Worm (Caenorhabditis elegans) whole organism, midembryonic: ENCODE results near the gene gst-42.

ENCODE experiments used
- T22C8.4 ChIP-seq: fragments of 200-800 bp; sonication (Bioruptor generic); IDR thresholded peaks from 2 replicates; pipeline ENCODE4 v1.3.6; 2022; ENCODE audit warnings: missing genetic modification characterization, missing compliant biosample characterization
- cog-1 ChIP-seq: sonication (generic microtip); optimal IDR thresholded peaks from 2 replicates; lab custom pipeline; 2016; ENCODE audit warnings: missing genetic modification characterization, missing compliant biosample characterization
- flt-1 ChIP-seq: fragments of 200-800 bp; sonication (Bioruptor generic); IDR thresholded peaks from 2 replicates; pipeline ENCODE4 v1.3.6; 2022; ENCODE audit warnings: missing genetic modification characterization, missing compliant biosample characterization
- klf-2 ChIP-seq: fragments of 200-800 bp; sonication (Bioruptor generic); conservative IDR thresholded peaks from 2 replicates; pipeline ENCODE4 v1.3.6; 2022; ENCODE audit warnings: missing genetic modification reagents, missing genetic modification characterization, missing compliant biosample characterization
- med-1 ChIP-seq: sonication (generic microtip); optimal IDR thresholded peaks from 2 replicates; lab custom pipeline; 2017; ENCODE audit warnings: missing genetic modification characterization, mild to moderate bottlenecking, missing compliant biosample characterization, antibody characterized with exemption, missing genetic modification reagents; ENCODE audit not compliant: insufficient read depth
- ref-1 ChIP-seq: fragments of 200-800 bp; sonication (Bioruptor generic); conservative IDR thresholded peaks from 2 replicates; pipeline ENCODE4 v1.3.6; 2022; ENCODE audit warnings: missing genetic modification reagents, missing genetic modification characterization, missing compliant biosample characterization
- tab-1 ChIP-seq: fragments of 200-800 bp; sonication (Bioruptor generic); IDR thresholded peaks from 2 replicates; pipeline ENCODE4 v1.3.6; 2022; ENCODE audit warnings: missing genetic modification characterization, missing compliant biosample characterization
- ztf-23 ChIP-seq: fragments of 200-800 bp; sonication (Bioruptor generic); IDR thresholded peaks from 2 replicates; pipeline ENCODE4 v1.3.6; 2022; ENCODE audit warnings: missing genetic modification reagents, missing genetic modification characterization, missing compliant biosample characterization
- ztf-29 ChIP-seq: fragments of 200-800 bp; sonication (Bioruptor generic); IDR thresholded peaks from 2 replicates; pipeline ENCODE4 v1.3.6; 2022; ENCODE audit warnings: missing genetic modification reagents, missing genetic modification characterization, missing compliant biosample characterization

Gene gst-42

ce11 chrX:11690014-11690591, 37.6 kb downstream of the gst-42 start, which contains the start of the genes C44C10.10 and C44C10.5:
C44C10.10 (plus strand) TSS chrX:11690314.
C44C10.5 (plus strand) TSS chrX:11690541.
- no peak for TF ChIP-seq ref-1 (GFP tag; lab: Robert Waterston, UW)
- no peak for TF ChIP-seq tab-1 (GFP tag; lab: Robert Waterston, UW)
- TF ChIP-seq med-1, result no peak
- TF ChIP-seq ztf-29 (GFP tag; lab: Robert Waterston, UW), result no peak
- TF ChIP-seq ztf-23 (GFP tag; lab: Robert Waterston, UW), result no peak
- TF ChIP-seq klf-2, result no peak

- TF ChIP-seq ztf-23 (GFP tag; lab: Robert Waterston, UW), result no peak
- no peak for TF ChIP-seq klf-2
- no peak for TF ChIP-seq ztf-29 (GFP tag; lab: Robert Waterston, UW)
- no peak for TF ChIP-seq T22C8.4 (GFP tag; lab: Robert Waterston, UW)
- no peak for TF ChIP-seq ref-1 (GFP tag; lab: Robert Waterston, UW)
- TF ChIP-seq tab-1 (GFP tag; lab: Robert Waterston, UW), result no peak
- no peak for TF ChIP-seq med-1
Observed at ce11 chrX:11687836-11688319, 39.9 kb downstream of the gst-42 start, which contains the start of gene C44C10.7. C44C10.7 (minus strand) TSS chrX:11688269.

ce11 chrX:11684261-11684660, 43.5 kb downstream of the gst-42 start, which contains the start of gene hnd-1:
hnd-1 (plus strand) TSS chrX:11684561.
- no peak for TF ChIP-seq cog-1 (tag; lab: Kevin White, UChicago)
- no peak for TF ChIP-seq ztf-29 (GFP tag; lab: Robert Waterston, UW)
- TF ChIP-seq med-1, result no peak
- TF ChIP-seq tab-1 (GFP tag; lab: Robert Waterston, UW), result no peak
- no peak for TF ChIP-seq ztf-23 (GFP tag; lab: Robert Waterston, UW)
- TF ChIP-seq flt-1, result no peak
- TF ChIP-seq klf-2, result no peak
- no peak for TF ChIP-seq ref-1 (GFP tag; lab: Robert Waterston, UW)
- no peak for TF ChIP-seq T22C8.4 (GFP tag; lab: Robert Waterston, UW)

ce11 chrX:11680851-11681250, 46.9 kb downstream of the gst-42 start, which contains the start of gene T04F8.7:
T04F8.7 (minus strand) TSS chrX:11680980.
- TF ChIP-seq flt-1 (no peak), tab-1 (GFP tag; lab: Robert Waterston, UW) (no peak), med-1 (no peak), T22C8.4 (GFP tag; lab: Robert Waterston, UW) (no peak), klf-2 (no peak), ztf-29 (GFP tag; lab: Robert Waterston, UW) (no peak), ref-1 (GFP tag; lab: Robert Waterston, UW) (no peak), ztf-23 (GFP tag; lab: Robert Waterston, UW) (no peak), cog-1 (tag; lab: Kevin White, UChicago) (no peak)

- TF ChIP-seq ref-1 (GFP tag; lab: Robert Waterston, UW) (no peak), T22C8.4 (GFP tag; lab: Robert Waterston, UW) (no peak), tab-1 (GFP tag; lab: Robert Waterston, UW) (no peak), klf-2 (no peak), med-1 (no peak), ztf-29 (GFP tag; lab: Robert Waterston, UW) (no peak), flt-1 (no peak), cog-1 (tag; lab: Kevin White, UChicago) (no peak), ztf-23 (GFP tag; lab: Robert Waterston, UW) (no peak)
Observed at ce11 chrX:11679211-11679977, 48.3 kb downstream of the gst-42 start.
